Worm (Caenorhabditis elegans) whole organism, mixed stage, embryonic: ENCODE results near the gene fbxb-17.

Experiments used
- M03D4.4 ChIP-seq: sonication (generic microtip); optimal IDR thresholded peaks from 2 replicates; lab custom pipeline; 2017; ENCODE audit warnings: mild to moderate bottlenecking, missing genetic modification characterization, missing compliant biosample characterization
- bed-3 ChIP-seq: fragments of 200-800 bp; sonication (Bioruptor generic); optimal IDR thresholded peaks from 3 replicates; lab custom pipeline; 2018; ENCODE audit warnings: mild to moderate bottlenecking, missing genetic modification characterization, moderate library complexity, missing compliant biosample characterization
- ceh-39 ChIP-seq: fragments of 150-350 bp; optimal IDR thresholded peaks from 2 replicates; lab custom pipeline; 2014; ENCODE audit warnings: missing biosample characterization, missing genetic modification characterization
- ceh-43 ChIP-seq: fragments of 200-800 bp; sonication (Bioruptor generic); optimal IDR thresholded peaks from 2 replicates; lab custom pipeline; 2018; ENCODE audit warnings: mild to moderate bottlenecking, missing genetic modification characterization, moderate library complexity, missing compliant biosample characterization
- ceh-83 ChIP-seq: fragments of 200-800 bp; sonication (Bioruptor generic); optimal IDR thresholded peaks from 2 replicates; lab custom pipeline; 2018; ENCODE audit warnings: mild to moderate bottlenecking, missing genetic modification characterization, missing compliant biosample characterization
- ces-1 ChIP-seq: fragments of 150-350 bp; optimal IDR thresholded peaks from 2 replicates; lab custom pipeline; 2014; ENCODE audit warnings: missing biosample characterization, missing genetic modification reagents, missing genetic modification characterization
- cnd-1 ChIP-seq: fragments of 200-800 bp; sonication (Bioruptor generic); optimal IDR thresholded peaks from 2 replicates; lab custom pipeline; 2018; ENCODE audit warnings: mild to moderate bottlenecking, missing genetic modification characterization, missing compliant biosample characterization
- drap-1 ChIP-seq: fragments of 200-800 bp; sonication (Bioruptor generic); optimal IDR thresholded peaks from 3 replicates; lab custom pipeline; 2018; ENCODE audit warnings: mild to moderate bottlenecking, missing genetic modification characterization, missing compliant biosample characterization
- elt-1 ChIP-seq: sonication (generic microtip); optimal IDR thresholded peaks from 2 replicates; lab custom pipeline; 2017; ENCODE audit warnings: missing genetic modification characterization, mild to moderate bottlenecking, missing compliant biosample characterization, antibody characterized with exemption, moderate library complexity, borderline replicate concordance; ENCODE audit not compliant: insufficient read depth
- elt-3 ChIP-seq: fragments of 150-350 bp; optimal IDR thresholded peaks from 2 replicates; lab custom pipeline; 2014; ENCODE audit warnings: missing biosample characterization, missing genetic modification characterization
- flh-1 ChIP-seq: fragments of 200-800 bp; sonication (Bioruptor generic); optimal IDR thresholded peaks from 2 replicates; lab custom pipeline; 2018; ENCODE audit warnings: mild to moderate bottlenecking, missing genetic modification characterization, moderate library complexity, missing compliant biosample characterization
- ham-2 ChIP-seq: fragments of 200-800 bp; sonication (Bioruptor generic); optimal IDR thresholded peaks from 2 replicates; lab custom pipeline; 2018; ENCODE audit warnings: mild to moderate bottlenecking, missing genetic modification characterization, missing compliant biosample characterization
- hlh-1 ChIP-seq: fragments of 150-350 bp; optimal IDR thresholded peaks from 2 replicates; lab custom pipeline; 2014; ENCODE audit warnings: missing biosample characterization, missing genetic modification reagents, missing genetic modification characterization
- lin-13 ChIP-seq: fragments of 150-350 bp; optimal IDR thresholded peaks from 2 replicates; lab custom pipeline; 2014; ENCODE audit warnings: missing biosample characterization, missing genetic modification characterization
- lin-32 ChIP-seq: fragments of 200-800 bp; sonication (Bioruptor generic); optimal IDR thresholded peaks from 2 replicates; lab custom pipeline; 2018; ENCODE audit warnings: mild to moderate bottlenecking, missing genetic modification characterization, missing compliant biosample characterization
- mab-5 ChIP-seq: fragments of 150-350 bp; optimal IDR thresholded peaks from 2 replicates; lab custom pipeline; 2014; ENCODE audit warnings: missing biosample characterization, missing genetic modification characterization
- mep-1 ChIP-seq: fragments of 150-350 bp; optimal IDR thresholded peaks from 2 replicates; lab custom pipeline; 2017; ENCODE audit warnings: missing biosample characterization, missing genetic modification reagents, missing genetic modification characterization, inconsistent platforms
- mls-2 ChIP-seq: sonication (generic microtip); optimal IDR thresholded peaks from 2 replicates; lab custom pipeline; 2016; ENCODE audit warnings: mild to moderate bottlenecking, missing genetic modification characterization, moderate library complexity, missing compliant biosample characterization
- nhr-2 ChIP-seq: fragments of 150-350 bp; optimal IDR thresholded peaks from 2 replicates; lab custom pipeline; 2014; ENCODE audit warnings: missing biosample characterization, missing genetic modification characterization
- nhr-237 ChIP-seq: fragments of 150-350 bp; optimal IDR thresholded peaks from 2 replicates; lab custom pipeline; 2014; ENCODE audit warnings: missing biosample characterization, missing genetic modification characterization
- nhr-28 ChIP-seq: fragments of 150-350 bp; optimal IDR thresholded peaks from 2 replicates; lab custom pipeline; 2014; ENCODE audit warnings: missing biosample characterization, missing genetic modification characterization
- nhr-76 ChIP-seq: sonication (generic microtip); optimal IDR thresholded peaks from 2 replicates; lab custom pipeline; 2017; ENCODE audit warnings: missing biosample characterization, missing genetic modification characterization
- pha-4 ChIP-seq: fragments of 150-350 bp; optimal IDR thresholded peaks from 2 replicates; lab custom pipeline; 2018; ENCODE audit warnings: missing biosample characterization, missing genetic modification reagents, missing genetic modification characterization
- sem-2 ChIP-seq: fragments of 200-800 bp; sonication (Bioruptor generic); optimal IDR thresholded peaks from 2 replicates; lab custom pipeline; 2018; ENCODE audit warnings: mild to moderate bottlenecking, missing genetic modification characterization, missing compliant biosample characterization
- unc-120 ChIP-seq: sonication (generic microtip); optimal IDR thresholded peaks from 2 replicates; lab custom pipeline; 2017; ENCODE audit warnings: missing genetic modification characterization, missing compliant biosample characterization; ENCODE audit not compliant: poor library complexity, severe bottlenecking
- unc-62 ChIP-seq: fragments of 150-350 bp; optimal IDR thresholded peaks from 2 replicates; lab custom pipeline; 2014; ENCODE audit warnings: missing biosample characterization, missing genetic modification reagents, missing genetic modification characterization
- zip-8 ChIP-seq: fragments of 150-350 bp; optimal IDR thresholded peaks from 2 replicates; lab custom pipeline; 2014; ENCODE audit warnings: missing biosample characterization, missing genetic modification characterization
- ztf-11 ChIP-seq: fragments of 150-350 bp; optimal IDR thresholded peaks from 2 replicates; lab custom pipeline; 2014; ENCODE audit warnings: missing biosample characterization, missing genetic modification characterization

The fbxb-17 gene

ce11 chrII:1706385-1706784 lies 30.2 kb downstream of the fbxb-17 start, which contains the start of gene sdz-18:
Gene sdz-18 (minus strand): TSS chrII:1706485.
- no peak for TF ChIP-seq ztf-11 (tag; lab: Kevin White, UChicago)
- TF ChIP-seq elt-1 (tag; lab: Kevin White, UChicago) = no peak
- no peak for TF ChIP-seq drap-1 (GFP tag; lab: Kevin White, UChicago)
- TF ChIP-seq bed-3 (GFP tag; lab: Kevin White, UChicago) = no peak
- no peak for TF ChIP-seq ceh-43 (GFP tag; lab: Kevin White, UChicago)
- no peak for TF ChIP-seq ham-2
- TF ChIP-seq mls-2 (tag; lab: Kevin White, UChicago) = no peak
- TF ChIP-seq nhr-237 (tag; lab: Kevin White, UChicago) = no peak
- TF ChIP-seq ceh-83 (GFP tag; lab: Kevin White, UChicago) = no peak
- TF ChIP-seq cnd-1 (tag; lab: Kevin White, UChicago) = no peak
- TF ChIP-seq mep-1 (tag; lab: Kevin White, UChicago) = no peak
- no peak for TF ChIP-seq mab-5 (tag; lab: Kevin White, UChicago)
- TF ChIP-seq M03D4.4 (tag; lab: Kevin White, UChicago) = no peak

ce11 chrII:1709959-1710358 lies 33.8 kb downstream of the fbxb-17 start, which contains the start of gene fbxa-184:
Gene fbxa-184 (plus strand): TSS chrII:1710259.
- no peak for TF ChIP-seq sem-2
- no peak for TF ChIP-seq lin-13
- TF ChIP-seq nhr-2 (tag; lab: Kevin White, UChicago) = no peak
- no peak for TF ChIP-seq flh-1 (GFP tag; lab: Kevin White, UChicago)
- no peak for TF ChIP-seq ces-1 (GFP tag; lab: Kevin White, UChicago)
- no peak for TF ChIP-seq elt-3 (tag; lab: Kevin White, UChicago)
- no peak for TF ChIP-seq zip-8 (tag; lab: Kevin White, UChicago)
- no peak for TF ChIP-seq pha-4 (tag; lab: Kevin White, UChicago)
- TF ChIP-seq unc-62 (GFP tag; lab: Kevin White, UChicago) = no peak
- TF ChIP-seq M03D4.4 (tag; lab: Kevin White, UChicago) = no peak

ce11 chrII:1712938-1713337 lies 36.8 kb downstream of the fbxb-17 start, which contains the start of gene btb-7:
Gene btb-7 (plus strand): TSS chrII:1713238.
- TF ChIP-seq ztf-11 (tag; lab: Kevin White, UChicago) = no peak

- TF ChIP-seq nhr-2 (tag; lab: Kevin White, UChicago) = peak; percentile 69
- TF ChIP-seq cnd-1 (tag; lab: Kevin White, UChicago) = peak; percentile 4
- TF ChIP-seq hlh-1 = no peak
- no peak for TF ChIP-seq nhr-237 (tag; lab: Kevin White, UChicago)
- peak; percentile 9 for TF ChIP-seq ceh-39 (tag; lab: Kevin White, UChicago)
- no peak for TF ChIP-seq unc-120 (tag; lab: Kevin White, UChicago)
- no peak for TF ChIP-seq elt-1 (tag; lab: Kevin White, UChicago)
- TF ChIP-seq nhr-76 (tag; lab: Kevin White, UChicago) = no peak
- no peak for TF ChIP-seq mab-5 (tag; lab: Kevin White, UChicago)
These were observed 38.7 kb downstream of the fbxb-17 start, which contains the start of gene btb-6 for ce11 chrII:1714772-1715353. Gene btb-6 (plus strand): TSS chrII:1715303.

ce11 chrII:1719153-1719552 lies 43.0 kb downstream of the fbxb-17 start, which contains the start of gene fbxb-48:
Gene fbxb-48 (minus strand): TSS chrII:1719253.
- TF ChIP-seq nhr-2 (tag; lab: Kevin White, UChicago) (no peak), hlh-1 (peak; percentile 50)

- TF ChIP-seq ham-2 = no peak
- TF ChIP-seq mls-2 (tag; lab: Kevin White, UChicago) = no peak
- TF ChIP-seq flh-1 (GFP tag; lab: Kevin White, UChicago) = no peak
- TF ChIP-seq ces-1 (GFP tag; lab: Kevin White, UChicago) = no peak
- no peak for TF ChIP-seq sem-2
- no peak for TF ChIP-seq lin-32
- no peak for TF ChIP-seq elt-3 (tag; lab: Kevin White, UChicago)
- TF ChIP-seq nhr-28 = no peak
- TF ChIP-seq unc-62 (GFP tag; lab: Kevin White, UChicago) = no peak
- TF ChIP-seq M03D4.4 (tag; lab: Kevin White, UChicago) = no peak
These were observed 46.2 kb downstream of the fbxb-17 start, which contains the start of the genes fbxb-5 and btb-8 for ce11 chrII:1722394-1722793. Gene fbxb-5 (minus strand): TSS chrII:1722494. Gene btb-8 (plus strand): TSS chrII:1722770.
